Worm (Caenorhabditis elegans): ENCODE data around the gene F58D12.3.

F58D12.3 gene

ce11 chrV:14110042-14110441 is 52.4 kb downstream of the F58D12.3 start, which contains the start of gene H39E23.2:
Gene H39E23.2 (plus strand): TSS chrV:14110342.
- no peak for TF ChIP-seq unc-120 (tag; optimal IDR thresholded peaks at IDR 0.05; ENCODE audit: poor library complexity, severe bottlenecking)
